Worm (Caenorhabditis elegans): ENCODE measurements around the gene mdt-15.

DNA sequence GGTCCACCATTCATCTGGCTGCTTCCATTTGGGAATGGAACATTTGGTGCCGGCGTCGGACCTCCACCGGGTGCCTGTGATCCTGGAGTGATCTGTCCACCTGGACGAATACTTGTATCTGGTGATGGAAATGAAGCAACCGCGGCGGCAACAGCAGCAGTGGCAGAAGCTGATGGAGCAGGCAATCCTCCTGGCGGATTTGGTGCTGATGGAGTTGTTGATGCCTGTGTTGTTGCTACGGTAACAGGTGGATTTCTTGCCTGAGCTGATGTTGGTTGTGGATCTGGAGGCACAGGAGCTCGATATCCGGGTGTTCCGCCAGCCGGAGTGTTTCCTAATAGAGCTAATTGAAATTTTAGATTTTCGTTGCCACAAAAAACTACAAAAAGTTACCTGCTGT, 1.1 kb downstream of the mdt-15 start:
- TF ChIP-seq skn-1 (tag; optimal IDR thresholded peaks at IDR 0.05) (no peak), zag-1 (tag; optimal IDR thresholded peaks at IDR 0.05) (no peak), egl-27 (tag; optimal IDR thresholded peaks at IDR 0.05) (no peak), nhr-10 (tag; optimal IDR thresholded peaks at IDR 0.05) (no peak), mxl-3 (GFP tag; optimal IDR thresholded peaks at IDR 0.05) (no peak), snpc-4 (tag; optimal IDR thresholded peaks at IDR 0.05) (no peak)

Data from whole organism, L4 larva.